Fruit fly (Drosophila melanogaster): ENCODE data around the gene Adsl.

The Adsl gene

dm6 chr3R:16986181-16987074, 34.5 kb downstream of the Adsl start:
- TF ChIP-seq fd96Ca (GFP tag; IDR thresholded peaks at IDR 0.05) (peak; percentile 98), rn (GFP tag; IDR thresholded peaks at IDR 0.05) (peak; percentile 89), Snoo (tag; optimal IDR thresholded peaks at IDR 0.05) (peak; percentile 90), Pif1B (GFP tag; optimal IDR thresholded peaks at IDR 0.05) (peak; percentile 88), CG34367 (tag; optimal IDR thresholded peaks at IDR 0.05) (peak; percentile 77), D1 (tag; optimal IDR thresholded peaks at IDR 0.05) (no peak), Ets98B (GFP tag; IDR thresholded peaks at IDR 0.05) (peak; percentile 98), CG12605 (GFP tag; IDR thresholded peaks at IDR 0.05) (peak; percentile 93), CG13204 (GFP tag; optimal IDR thresholded peaks at IDR 0.05) (peak; percentile 58), CG8301 (tag; optimal IDR thresholded peaks at IDR 0.05) (peak; percentile 84), CG10348 (GFP tag; IDR thresholded peaks at IDR 0.05) (peak; percentile 97), CG14655 (GFP tag; optimal IDR thresholded peaks at IDR 0.05) (peak; percentile 87), EcR (GFP tag; optimal IDR thresholded peaks at IDR 0.05) (peak; percentile 81), gl (tag; optimal IDR thresholded peaks at IDR 0.05) (peak; percentile 36), Pif1A (GFP tag; optimal IDR thresholded peaks at IDR 0.05) (peak; percentile 90), CG32121 (GFP tag; IDR thresholded peaks at IDR 0.05) (peak; percentile 96), CG8159 (tag; optimal IDR thresholded peaks at IDR 0.05) (peak; percentile 82), CG9948 (tag; optimal IDR thresholded peaks at IDR 0.05) (peak; percentile 82), CG15710 (tag; optimal IDR thresholded peaks at IDR 0.05) (peak; percentile 89), CG4496 (GFP tag; IDR thresholded peaks at IDR 0.05) (peak; percentile 98), CG17806 (tag; optimal IDR thresholded peaks at IDR 0.05) (peak; percentile 79)

- TF ChIP-seq fd96Ca (GFP tag; IDR thresholded peaks at IDR 0.05) (no peak), Pif1B (GFP tag; optimal IDR thresholded peaks at IDR 0.05) (no peak), CG8301 (tag; optimal IDR thresholded peaks at IDR 0.05) (no peak), CG4496 (GFP tag; IDR thresholded peaks at IDR 0.05) (no peak), CG10348 (GFP tag; IDR thresholded peaks at IDR 0.05) (no peak), CG8159 (tag; optimal IDR thresholded peaks at IDR 0.05) (no peak), Ets98B (GFP tag; IDR thresholded peaks at IDR 0.05) (no peak), CG14655 (GFP tag; optimal IDR thresholded peaks at IDR 0.05) (no peak), CG12605 (GFP tag; IDR thresholded peaks at IDR 0.05) (no peak), rn (GFP tag; IDR thresholded peaks at IDR 0.05) (no peak), CG32121 (GFP tag; IDR thresholded peaks at IDR 0.05) (no peak), CG15710 (tag; optimal IDR thresholded peaks at IDR 0.05) (no peak), CG17806 (tag; optimal IDR thresholded peaks at IDR 0.05) (no peak), CG9948 (tag; optimal IDR thresholded peaks at IDR 0.05) (no peak), CG13204 (GFP tag; optimal IDR thresholded peaks at IDR 0.05) (no peak), Snoo (tag; optimal IDR thresholded peaks at IDR 0.05) (no peak), gl (tag; optimal IDR thresholded peaks at IDR 0.05) (no peak), D1 (tag; optimal IDR thresholded peaks at IDR 0.05) (no peak), CG34367 (tag; optimal IDR thresholded peaks at IDR 0.05) (no peak)
These were observed 35.4 kb downstream of the Adsl start for dm6 chr3R:16985547-16985946.

dm6 chr3R:16984221-16984620, 36.7 kb downstream of the Adsl start:
- no peak for TF ChIP-seq fd96Ca (GFP tag; IDR thresholded peaks at IDR 0.05)
- no peak for TF ChIP-seq CG32121 (GFP tag; IDR thresholded peaks at IDR 0.05)
- no peak for TF ChIP-seq Ets98B (GFP tag; IDR thresholded peaks at IDR 0.05)
- TF ChIP-seq CG10348 (GFP tag; IDR thresholded peaks at IDR 0.05), result no peak
- no peak for TF ChIP-seq CG4496 (GFP tag; IDR thresholded peaks at IDR 0.05)
- TF ChIP-seq CG8159 (tag; optimal IDR thresholded peaks at IDR 0.05), result no peak
- TF ChIP-seq CG34367 (tag; optimal IDR thresholded peaks at IDR 0.05), result no peak
- no peak for TF ChIP-seq Pif1B (GFP tag; optimal IDR thresholded peaks at IDR 0.05)
- no peak for TF ChIP-seq CG17806 (tag; optimal IDR thresholded peaks at IDR 0.05)
- TF ChIP-seq CG12605 (GFP tag; IDR thresholded peaks at IDR 0.05), result no peak
- TF ChIP-seq CG15710 (tag; optimal IDR thresholded peaks at IDR 0.05), result no peak
- TF ChIP-seq CG8301 (tag; optimal IDR thresholded peaks at IDR 0.05), result no peak
- no peak for TF ChIP-seq gl (tag; optimal IDR thresholded peaks at IDR 0.05)
- no peak for TF ChIP-seq CG14655 (GFP tag; optimal IDR thresholded peaks at IDR 0.05)
- TF ChIP-seq CG13204 (GFP tag; optimal IDR thresholded peaks at IDR 0.05), result no peak

- TF ChIP-seq CG9948 (tag; optimal IDR thresholded peaks at IDR 0.05), result no peak
- no peak for TF ChIP-seq CG15710 (tag; optimal IDR thresholded peaks at IDR 0.05)
- no peak for TF ChIP-seq D1 (tag; optimal IDR thresholded peaks at IDR 0.05)
- no peak for TF ChIP-seq CG4496 (GFP tag; IDR thresholded peaks at IDR 0.05)
- no peak for TF ChIP-seq CG32121 (GFP tag; IDR thresholded peaks at IDR 0.05)
- no peak for TF ChIP-seq CG17806 (tag; optimal IDR thresholded peaks at IDR 0.05)
- no peak for TF ChIP-seq Ets98B (GFP tag; IDR thresholded peaks at IDR 0.05)
- no peak for TF ChIP-seq Pif1A (GFP tag; optimal IDR thresholded peaks at IDR 0.05)
These were observed 37.9 kb downstream of the Adsl start for dm6 chr3R:16983001-16983400.

dm6 chr3R:16982108-16982707, 38.7 kb downstream of the Adsl start, which contains the start of gene AhcyL2:
Gene AhcyL2 (minus strand): TSS chr3R:16982158.
- TF ChIP-seq CG34367 (tag; optimal IDR thresholded peaks at IDR 0.05), result no peak
- TF ChIP-seq EcR (GFP tag; optimal IDR thresholded peaks at IDR 0.05), result peak; percentile 71
